Worm (Caenorhabditis elegans): ENCODE results near the gene M01A8.1.

M01A8.1 gene

ce11 chrIII:9256961-9257360 lies at the start of gene M01A8.1:
TSS of gene M01A8.1 (plus strand) at chrIII:9257261.
- no peak for TF ChIP-seq med-1 (GFP tag; optimal IDR thresholded peaks at IDR 0.05; ENCODE audit: insufficient read depth)
- no peak for TF ChIP-seq ztf-23 (GFP tag; IDR thresholded peaks at IDR 0.05)
- no peak for TF ChIP-seq klf-2 (GFP tag; conservative IDR thresholded peaks at IDR 0.05)
- TF ChIP-seq flt-1 (GFP tag; IDR thresholded peaks at IDR 0.05) = no peak
- no peak for TF ChIP-seq ztf-29 (GFP tag; IDR thresholded peaks at IDR 0.05)
- TF ChIP-seq tab-1 (GFP tag; IDR thresholded peaks at IDR 0.05) = no peak
- no peak for TF ChIP-seq ref-1 (GFP tag; conservative IDR thresholded peaks at IDR 0.05)
- TF ChIP-seq T22C8.4 (GFP tag; IDR thresholded peaks at IDR 0.05) = no peak
- no peak for TF ChIP-seq cog-1 (tag; optimal IDR thresholded peaks at IDR 0.05)

ce11 chrIII:9215367-9215766 lies 41.7 kb upstream of the M01A8.1 start, which contains the start of gene npr-29:
TSS of gene npr-29 (minus strand) at chrIII:9215467.
- TF ChIP-seq cog-1 (tag; optimal IDR thresholded peaks at IDR 0.05) = no peak
- TF ChIP-seq med-1 (GFP tag; optimal IDR thresholded peaks at IDR 0.05; ENCODE audit: insufficient read depth) = no peak

- TF ChIP-seq ztf-23 (GFP tag; IDR thresholded peaks at IDR 0.05) (no peak), flt-1 (GFP tag; IDR thresholded peaks at IDR 0.05) (no peak), T22C8.4 (GFP tag; IDR thresholded peaks at IDR 0.05) (no peak), klf-2 (GFP tag; conservative IDR thresholded peaks at IDR 0.05) (no peak), cog-1 (tag; optimal IDR thresholded peaks at IDR 0.05) (no peak), ref-1 (GFP tag; conservative IDR thresholded peaks at IDR 0.05) (no peak), med-1 (GFP tag; optimal IDR thresholded peaks at IDR 0.05; ENCODE audit: insufficient read depth) (no peak), tab-1 (GFP tag; IDR thresholded peaks at IDR 0.05) (no peak), ztf-29 (GFP tag; IDR thresholded peaks at IDR 0.05) (no peak)
Measured at ce11 chrIII:9224986-9225385, 32.1 kb upstream of the M01A8.1 start.

ce11 chrIII:9228190-9228589 lies 28.9 kb upstream of the M01A8.1 start:
- TF ChIP-seq klf-2 (GFP tag; conservative IDR thresholded peaks at IDR 0.05) (no peak), tab-1 (GFP tag; IDR thresholded peaks at IDR 0.05) (no peak), ztf-23 (GFP tag; IDR thresholded peaks at IDR 0.05) (no peak), cog-1 (tag; optimal IDR thresholded peaks at IDR 0.05) (no peak), T22C8.4 (GFP tag; IDR thresholded peaks at IDR 0.05) (no peak), ztf-29 (GFP tag; IDR thresholded peaks at IDR 0.05) (no peak), flt-1 (GFP tag; IDR thresholded peaks at IDR 0.05) (no peak), med-1 (GFP tag; optimal IDR thresholded peaks at IDR 0.05; ENCODE audit: insufficient read depth) (no peak), ref-1 (GFP tag; conservative IDR thresholded peaks at IDR 0.05) (no peak)

ce11 chrIII:9228722-9229121 lies 28.3 kb upstream of the M01A8.1 start, which contains the start of gene rnr-1:
TSS of gene rnr-1 (minus strand) at chrIII:9228798.
- TF ChIP-seq cog-1 (tag; optimal IDR thresholded peaks at IDR 0.05) (no peak), ztf-29 (GFP tag; IDR thresholded peaks at IDR 0.05) (no peak), T22C8.4 (GFP tag; IDR thresholded peaks at IDR 0.05) (no peak), klf-2 (GFP tag; conservative IDR thresholded peaks at IDR 0.05) (no peak), tab-1 (GFP tag; IDR thresholded peaks at IDR 0.05) (no peak), ref-1 (GFP tag; conservative IDR thresholded peaks at IDR 0.05) (no peak), flt-1 (GFP tag; IDR thresholded peaks at IDR 0.05) (no peak), ztf-23 (GFP tag; IDR thresholded peaks at IDR 0.05) (no peak)

- TF ChIP-seq ztf-23 (GFP tag; IDR thresholded peaks at IDR 0.05) (no peak), tab-1 (GFP tag; IDR thresholded peaks at IDR 0.05) (no peak), med-1 (GFP tag; optimal IDR thresholded peaks at IDR 0.05; ENCODE audit: insufficient read depth) (no peak), cog-1 (tag; optimal IDR thresholded peaks at IDR 0.05) (no peak)
Measured at ce11 chrIII:9231173-9231572, 25.9 kb upstream of the M01A8.1 start, which contains the start of gene T23G5.3. TSS of gene T23G5.3 (minus strand) at chrIII:9231273.

- TF ChIP-seq ztf-23 (GFP tag; IDR thresholded peaks at IDR 0.05) (no peak), ref-1 (GFP tag; conservative IDR thresholded peaks at IDR 0.05) (no peak), med-1 (GFP tag; optimal IDR thresholded peaks at IDR 0.05; ENCODE audit: insufficient read depth) (no peak), cog-1 (tag; optimal IDR thresholded peaks at IDR 0.05) (no peak), ztf-29 (GFP tag; IDR thresholded peaks at IDR 0.05) (no peak), flt-1 (GFP tag; IDR thresholded peaks at IDR 0.05) (no peak), T22C8.4 (GFP tag; IDR thresholded peaks at IDR 0.05) (no peak), tab-1 (GFP tag; IDR thresholded peaks at IDR 0.05) (no peak), klf-2 (GFP tag; conservative IDR thresholded peaks at IDR 0.05) (no peak)
Measured at ce11 chrIII:9236228-9236627, 20.8 kb upstream of the M01A8.1 start, which contains the start of gene T23G5.2. TSS of gene T23G5.2 (minus strand) at chrIII:9236328.

- TF ChIP-seq med-1 (GFP tag; optimal IDR thresholded peaks at IDR 0.05; ENCODE audit: insufficient read depth) (no peak), tab-1 (GFP tag; IDR thresholded peaks at IDR 0.05) (no peak), T22C8.4 (GFP tag; IDR thresholded peaks at IDR 0.05) (no peak), klf-2 (GFP tag; conservative IDR thresholded peaks at IDR 0.05) (no peak), cog-1 (tag; optimal IDR thresholded peaks at IDR 0.05) (no peak), ref-1 (GFP tag; conservative IDR thresholded peaks at IDR 0.05) (no peak), ztf-29 (GFP tag; IDR thresholded peaks at IDR 0.05) (no peak)
Measured at ce11 chrIII:9237626-9238025, 19.4 kb upstream of the M01A8.1 start.

- 0 out of 2 replicates have a peak, but pooled peaks have one; percentile 7 for TF ChIP-seq ztf-23 (GFP tag; IDR thresholded peaks at IDR 0.05)
- TF ChIP-seq klf-2 (GFP tag; conservative IDR thresholded peaks at IDR 0.05) = no peak
Measured at ce11 chrIII:9239983-9240382, 17.1 kb upstream of the M01A8.1 start, which contains the start of gene saeg-2. TSS of gene saeg-2 (plus strand) at chrIII:9240363.

ce11 chrIII:9242675-9243074 lies 14.4 kb upstream of the M01A8.1 start, which contains the start of gene dat-1:
TSS of gene dat-1 (plus strand) at chrIII:9242975.
- TF ChIP-seq ztf-23 (GFP tag; IDR thresholded peaks at IDR 0.05) = no peak
- no peak for TF ChIP-seq cog-1 (tag; optimal IDR thresholded peaks at IDR 0.05)
- no peak for TF ChIP-seq ref-1 (GFP tag; conservative IDR thresholded peaks at IDR 0.05)
- TF ChIP-seq ztf-29 (GFP tag; IDR thresholded peaks at IDR 0.05) = no peak
- TF ChIP-seq klf-2 (GFP tag; conservative IDR thresholded peaks at IDR 0.05) = no peak

All from whole organism, midembryonic.